Worm (Caenorhabditis elegans): ENCODE results near the gene snt-5.

Gene snt-5

ce11 chrV:1411459-1411858, at the start of gene snt-5:
TSS of gene snt-5 (minus strand) at chrV:1411559.
- TF ChIP-seq unc-130 (GFP tag; optimal IDR thresholded peaks at IDR 0.05) (no peak), ZK337.2 (GFP tag; IDR thresholded peaks at IDR 0.05) (no peak), ceh-32 (tag; optimal IDR thresholded peaks at IDR 0.05; ENCODE audit: poor library complexity) (no peak), nhr-42 (GFP tag; IDR thresholded peaks at IDR 0.05) (no peak), mep-1 (tag; optimal IDR thresholded peaks at IDR 0.05) (no peak), dpl-1 (GFP tag; optimal IDR thresholded peaks at IDR 0.05) (no peak)

- TF ChIP-seq tra-1 (GFP tag; IDR thresholded peaks at IDR 0.05) (no peak), ceh-62 (tag; optimal IDR thresholded peaks at IDR 0.05) (no peak), zfp-2 (tag; optimal IDR thresholded peaks at IDR 0.05) (no peak), attf-4 (tag; optimal IDR thresholded peaks at IDR 0.05) (no peak), jun-1 (tag; optimal IDR thresholded peaks at IDR 0.05) (no peak), egl-27 (tag; optimal IDR thresholded peaks at IDR 0.05) (no peak), madf-5 (GFP tag; IDR thresholded peaks at IDR 0.05) (no peak), nhr-77 (tag; optimal IDR thresholded peaks at IDR 0.05) (no peak)
These were observed 48.7 kb upstream of the snt-5 start, which contains the start of gene hacd-1 for ce11 chrV:1460069-1460468. TSS of gene hacd-1 (plus strand) at chrV:1460369.

DNA sequence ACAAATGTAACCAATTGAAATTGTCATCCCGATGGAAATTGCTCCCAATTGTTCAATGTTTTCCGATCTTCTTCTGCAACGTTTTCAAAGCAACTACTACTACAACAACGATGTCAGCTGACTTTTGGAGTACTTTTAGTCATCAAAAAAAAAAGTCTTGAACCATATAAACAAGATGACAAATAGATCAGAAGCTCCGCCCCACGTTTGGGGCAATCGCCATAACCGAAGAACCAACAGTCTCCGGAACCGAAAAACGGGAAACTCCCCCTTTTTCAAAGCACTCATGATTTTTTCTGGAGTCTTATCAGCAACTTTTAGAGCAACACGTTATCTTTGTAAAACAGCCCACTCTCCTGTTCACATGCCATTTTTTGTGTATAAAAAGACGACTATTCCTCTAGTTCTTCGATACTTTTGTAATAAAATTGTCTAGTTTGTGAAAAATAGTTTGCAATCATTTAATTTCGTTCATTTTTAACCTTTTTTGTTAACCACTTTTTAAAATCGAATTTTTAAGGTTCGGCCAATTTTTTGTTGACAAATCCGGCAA, 48.1 kb upstream of the snt-5 start:
- TF ChIP-seq hlh-11 (tag; optimal IDR thresholded peaks at IDR 0.05): peak; percentile 66
- peak; percentile 18; the same call in 1 of the 2 replicates for TF ChIP-seq php-3 (GFP tag; IDR thresholded peaks at IDR 0.05)
- TF ChIP-seq nhr-42 (GFP tag; IDR thresholded peaks at IDR 0.05): no peak
- TF ChIP-seq F26F4.8 (GFP tag; conservative IDR thresholded peaks at IDR 0.05): no peak
- TF ChIP-seq dmd-6 (GFP tag; IDR thresholded peaks at IDR 0.05): peak; percentile 81
- TF ChIP-seq daf-16 (GFP tag; optimal IDR thresholded peaks at IDR 0.05): no peak
- peak; percentile 81 for TF ChIP-seq daf-16 (tag; optimal IDR thresholded peaks at IDR 0.05)
- no peak for TF ChIP-seq T26A8.4 (GFP tag; IDR thresholded peaks at IDR 0.05)
- peak; percentile 43 for TF ChIP-seq pqm-1 (tag; optimal IDR thresholded peaks at IDR 0.05)
- TF ChIP-seq nhr-28 (tag; optimal IDR thresholded peaks at IDR 0.05): peak; percentile 67
- peak; percentile 66 for TF ChIP-seq aha-1 (tag)
- TF ChIP-seq nhr-77 (tag; optimal IDR thresholded peaks at IDR 0.05): peak; percentile 47
- peak; percentile 78 for TF ChIP-seq mxl-2 (GFP tag; conservative IDR thresholded peaks at IDR 0.05)
- peak; percentile 44 for TF ChIP-seq dve-1 (tag; optimal IDR thresholded peaks at IDR 0.05; ENCODE audit: insufficient read depth)
- TF ChIP-seq nhr-48 (tag; optimal IDR thresholded peaks at IDR 0.05): peak; percentile 18
- peak; percentile 43 for TF ChIP-seq hlh-30 (tag; optimal IDR thresholded peaks at IDR 0.05; ENCODE audit: insufficient read depth)
- TF ChIP-seq mdl-1 (tag; optimal IDR thresholded peaks at IDR 0.05): no peak

DNA sequence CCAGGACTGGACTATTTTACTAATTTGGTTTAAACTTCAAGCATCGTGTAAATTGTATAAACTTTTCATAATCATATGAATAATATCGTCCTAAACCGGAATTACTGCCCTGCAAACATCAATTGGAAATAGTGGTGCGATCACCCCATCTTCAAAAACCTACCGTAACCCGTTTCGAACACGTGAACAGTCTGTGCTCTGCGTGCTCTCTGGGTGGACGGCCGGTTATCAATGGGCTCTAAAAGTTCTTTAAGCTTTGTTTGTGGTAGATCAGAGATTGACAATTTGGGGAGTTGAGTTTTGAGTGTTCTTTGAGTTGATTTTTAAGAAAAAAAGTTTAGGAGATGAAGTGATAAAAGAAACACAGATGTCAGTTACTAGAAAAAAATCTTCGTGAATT, 45.3 kb upstream of the snt-5 start:
- TF ChIP-seq nhr-48 (tag; optimal IDR thresholded peaks at IDR 0.05) (peak; percentile 72), madf-9 (GFP tag; conservative IDR thresholded peaks at IDR 0.05) (no peak), daf-16 (GFP tag; optimal IDR thresholded peaks at IDR 0.05) (no peak), daf-16 (tag; optimal IDR thresholded peaks at IDR 0.05) (peak; percentile 82), aha-1 (tag) (no peak), dmd-6 (GFP tag; IDR thresholded peaks at IDR 0.05) (peak; percentile 96), daf-12 (tag; optimal IDR thresholded peaks at IDR 0.05) (no peak), dmd-8 (GFP tag; IDR thresholded peaks at IDR 0.05) (no peak), spr-1 (tag; optimal IDR thresholded peaks at IDR 0.05) (no peak), nhr-102 (tag; optimal IDR thresholded peaks at IDR 0.05) (peak; percentile 65), tra-1 (GFP tag; IDR thresholded peaks at IDR 0.05) (peak; percentile 34; the same call in 1 of the 2 replicates), mdt-29 (GFP tag; IDR thresholded peaks at IDR 0.05) (peak; percentile 91), nhr-28 (tag; optimal IDR thresholded peaks at IDR 0.05) (peak; percentile 72), lin-13 (GFP tag; optimal IDR thresholded peaks at IDR 0.05) (no peak), R02D3.7 (tag; optimal IDR thresholded peaks at IDR 0.05) (no peak), lsy-2 (tag; optimal IDR thresholded peaks at IDR 0.05) (peak in 1 of 2 experiments; percentile 22), nhr-77 (tag; optimal IDR thresholded peaks at IDR 0.05) (peak; percentile 89), dve-1 (tag; optimal IDR thresholded peaks at IDR 0.05; ENCODE audit: insufficient read depth) (peak; percentile 95), lin-15B (tag; optimal IDR thresholded peaks at IDR 0.05) (no peak), nhr-10 (tag; optimal IDR thresholded peaks at IDR 0.05) (peak; percentile 64), mdl-1 (tag; optimal IDR thresholded peaks at IDR 0.05) (peak in 1 of 2 experiments; percentile 3), egl-43 (GFP tag; IDR thresholded peaks at IDR 0.05) (no peak), unc-130 (GFP tag; optimal IDR thresholded peaks at IDR 0.05) (no peak), ceh-82 (tag; optimal IDR thresholded peaks at IDR 0.05) (no peak), hif-1 (tag; optimal IDR thresholded peaks at IDR 0.05) (peak in 1 of 2 experiments; percentile 15), unc-39 (tag; optimal IDR thresholded peaks at IDR 0.05) (no peak), hlh-11 (tag; optimal IDR thresholded peaks at IDR 0.05) (peak; percentile 77), hlh-30 (tag; optimal IDR thresholded peaks at IDR 0.05; ENCODE audit: insufficient read depth) (peak; percentile 35), mxl-2 (GFP tag; conservative IDR thresholded peaks at IDR 0.05) (peak; percentile 92)

Measured in whole organism, L4 larva.